Fruit fly (Drosophila melanogaster): ENCODE results near the gene CG9265.

The CG9265 gene

dm6 chr2L:21075105-21075504 is 3.8 kb upstream of the CG9265 start, which contains the start of gene tadr:
TSS of gene tadr (plus strand) at chr2L:21075405.
- peak; percentile 16 for TF ChIP-seq Vsx2 (GFP tag; optimal IDR thresholded peaks at IDR 0.05; ENCODE audit: partially characterized antibody)
- no peak for TF ChIP-seq GATAd (GFP tag; optimal IDR thresholded peaks at IDR 0.05)

- TF ChIP-seq Rel (GFP tag; optimal IDR thresholded peaks at IDR 0.05): no peak
- TF ChIP-seq Rel (tag; optimal IDR thresholded peaks at IDR 0.05): no peak
- no peak for TF ChIP-seq dmrt93B (GFP tag; optimal IDR thresholded peaks at IDR 0.05)
- no peak for TF ChIP-seq GATAd (GFP tag; optimal IDR thresholded peaks at IDR 0.05)
- TF ChIP-seq sv (GFP tag; optimal IDR thresholded peaks at IDR 0.05): no peak
- no peak for TF ChIP-seq Hr83 (GFP tag; optimal IDR thresholded peaks at IDR 0.05; ENCODE audit: poor library complexity, severe bottlenecking)
- TF ChIP-seq Dfd (GFP tag; optimal IDR thresholded peaks at IDR 0.05): no peak
- no peak for TF ChIP-seq woc (GFP tag; optimal IDR thresholded peaks at IDR 0.05)
- no peak for TF ChIP-seq CG9705 (GFP tag; optimal IDR thresholded peaks at IDR 0.05)
- no peak for TF ChIP-seq usp (GFP tag; optimal IDR thresholded peaks at IDR 0.05)
- no peak for TF ChIP-seq Mio (GFP tag; optimal IDR thresholded peaks at IDR 0.05)
- no peak for TF ChIP-seq dl (GFP tag; optimal IDR thresholded peaks at IDR 0.05; ENCODE audit: insufficient read depth in 1 of 2, partially characterized antibody in 2 of 2)
Observed at dm6 chr2L:21073818-21074217, 2.5 kb upstream of the CG9265 start.

DNA sequence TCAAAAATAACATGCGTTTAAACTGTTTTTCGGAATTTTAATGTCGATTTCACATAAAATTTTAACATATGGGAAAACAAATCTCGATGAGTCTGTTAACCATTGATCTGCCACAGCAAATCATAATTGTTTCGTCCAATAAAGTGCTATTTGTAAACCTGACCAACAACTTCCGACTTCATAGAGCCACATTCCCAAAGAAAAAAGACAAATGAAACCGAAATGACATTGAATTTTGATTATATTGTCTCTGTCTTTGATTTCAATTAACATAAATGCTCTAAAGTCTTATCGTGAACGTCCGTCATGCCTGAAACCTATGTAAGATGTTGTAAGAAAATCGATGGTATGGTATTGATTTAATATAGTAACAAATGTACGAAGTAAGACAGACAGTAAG is 2.0 kb upstream of the CG9265 start:
- TF ChIP-seq psq (GFP tag; optimal IDR thresholded peaks at IDR 0.05) (no peak), ey (GFP tag; optimal IDR thresholded peaks at IDR 0.05) (no peak), Hr78 (GFP tag; optimal IDR thresholded peaks at IDR 0.05) (no peak), HLH106 (tag; optimal IDR thresholded peaks at IDR 0.05) (no peak), lola (GFP tag; optimal IDR thresholded peaks at IDR 0.05) (no peak), dmrt93B (GFP tag; optimal IDR thresholded peaks at IDR 0.05) (no peak), Mio (GFP tag; optimal IDR thresholded peaks at IDR 0.05) (no peak), CG9705 (GFP tag; optimal IDR thresholded peaks at IDR 0.05) (no peak), foxo (GFP tag; optimal IDR thresholded peaks at IDR 0.05) (no peak), Dfd (GFP tag; optimal IDR thresholded peaks at IDR 0.05) (no peak), rgr (GFP tag; optimal IDR thresholded peaks at IDR 0.05) (no peak), Dif (GFP tag; optimal IDR thresholded peaks at IDR 0.05; ENCODE audit: partially characterized antibody) (no peak), fru (GFP tag; optimal IDR thresholded peaks at IDR 0.05) (no peak), Hnf4 (GFP tag; optimal IDR thresholded peaks at IDR 0.05) (no peak), Hr83 (GFP tag; optimal IDR thresholded peaks at IDR 0.05; ENCODE audit: poor library complexity, severe bottlenecking) (no peak), CrebA (GFP tag; optimal IDR thresholded peaks at IDR 0.05; ENCODE audit: borderline replicate concordance) (no peak), Jra (GFP tag; optimal IDR thresholded peaks at IDR 0.05) (no peak), GATAd (GFP tag; optimal IDR thresholded peaks at IDR 0.05) (no peak), brk (GFP tag; optimal IDR thresholded peaks at IDR 0.05) (no peak), Vsx2 (GFP tag; optimal IDR thresholded peaks at IDR 0.05; ENCODE audit: partially characterized antibody) (no peak)

DNA sequence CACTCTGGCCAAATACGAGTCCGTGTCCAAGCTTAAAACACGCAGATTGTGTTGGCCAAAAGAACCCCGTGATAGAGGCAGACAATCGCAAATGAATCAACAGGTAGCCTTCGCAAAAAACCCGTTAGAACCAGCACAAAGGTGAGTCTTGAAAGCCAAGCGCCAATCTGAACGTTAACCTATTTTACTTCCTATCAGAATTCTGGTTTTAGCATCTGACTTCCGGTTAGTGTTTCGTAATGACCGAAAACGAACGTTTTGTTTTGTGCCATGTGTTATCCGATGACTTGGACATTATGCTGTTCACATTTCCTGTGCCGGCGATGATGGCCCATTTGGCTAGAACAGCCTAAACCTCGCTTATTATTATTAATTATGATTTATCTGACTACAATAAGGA is 1.1 kb upstream of the CG9265 start:
- no peak for TF ChIP-seq dl (GFP tag; optimal IDR thresholded peaks at IDR 0.05; ENCODE audit: insufficient read depth in 1 of 2, partially characterized antibody in 2 of 2)
- no peak for TF ChIP-seq Hr78 (GFP tag; optimal IDR thresholded peaks at IDR 0.05)
- no peak for TF ChIP-seq Sp1 (GFP tag; optimal IDR thresholded peaks at IDR 0.05)
- no peak for TF ChIP-seq HLH106 (tag; optimal IDR thresholded peaks at IDR 0.05)
- TF ChIP-seq dsf (GFP tag; optimal IDR thresholded peaks at IDR 0.05; ENCODE audit: borderline replicate concordance): no peak
- TF ChIP-seq ey (GFP tag; optimal IDR thresholded peaks at IDR 0.05): no peak
- TF ChIP-seq rgr (GFP tag; optimal IDR thresholded peaks at IDR 0.05): no peak
- TF ChIP-seq fru (GFP tag; optimal IDR thresholded peaks at IDR 0.05): no peak
- TF ChIP-seq Hr83 (GFP tag; optimal IDR thresholded peaks at IDR 0.05; ENCODE audit: poor library complexity, severe bottlenecking): no peak
- no peak for TF ChIP-seq OdsH (GFP tag; optimal IDR thresholded peaks at IDR 0.05)
- TF ChIP-seq brk (GFP tag; optimal IDR thresholded peaks at IDR 0.05): no peak
- no peak for TF ChIP-seq psq (GFP tag; optimal IDR thresholded peaks at IDR 0.05)
- TF ChIP-seq lola (GFP tag; optimal IDR thresholded peaks at IDR 0.05): no peak
- no peak for TF ChIP-seq Rel (GFP tag; optimal IDR thresholded peaks at IDR 0.05)
- TF ChIP-seq Rel (tag; optimal IDR thresholded peaks at IDR 0.05): no peak
- TF ChIP-seq Jra (GFP tag; optimal IDR thresholded peaks at IDR 0.05): no peak
- no peak for TF ChIP-seq CG32264 (GFP tag; optimal IDR thresholded peaks at IDR 0.05)
- TF ChIP-seq N (GFP tag; optimal IDR thresholded peaks at IDR 0.05): no peak
- no peak for TF ChIP-seq Dif (GFP tag; optimal IDR thresholded peaks at IDR 0.05; ENCODE audit: partially characterized antibody)
- no peak for TF ChIP-seq woc (GFP tag; optimal IDR thresholded peaks at IDR 0.05)

Data from whole organism, wandering third instar larva.